Fruit fly (Drosophila melanogaster) whole organism, adult: ENCODE results near the gene Vps45.

Experiments
- CG11617 ChIP-seq: fragments of 200-800 bp; sonication (Bioruptor generic); optimal IDR thresholded peaks from 2 replicates; lab custom pipeline; 2017; ENCODE audit warnings: mild to moderate bottlenecking, missing biosample characterization, missing genetic modification reagents, missing genetic modification characterization
- CG12768 ChIP-seq: fragments of 200-800 bp; sonication (Bioruptor generic); optimal IDR thresholded peaks from 2 replicates; lab custom pipeline; 2017; ENCODE audit warnings: missing biosample characterization, missing genetic modification characterization, mild to moderate bottlenecking, moderate library complexity, missing genetic modification reagents
- CG14711 ChIP-seq: fragments of 200-800 bp; sonication (Bioruptor generic); optimal IDR thresholded peaks from 2 replicates; lab custom pipeline; 2018; ENCODE audit warnings: missing biosample characterization, mild to moderate bottlenecking, missing genetic modification characterization, moderate library complexity
- CG1620 ChIP-seq: fragments of 200-800 bp; sonication (Bioruptor generic); optimal IDR thresholded peaks from 2 replicates; lab custom pipeline; 2016; ENCODE audit warnings: missing biosample characterization, missing genetic modification characterization
- CG33017 ChIP-seq: fragments of 200-800 bp; sonication (Bioruptor generic); optimal IDR thresholded peaks from 2 replicates; lab custom pipeline; 2018; ENCODE audit warnings: missing biosample characterization, mild to moderate bottlenecking, missing genetic modification characterization, moderate library complexity
- CG5204 ChIP-seq: fragments of 200-800 bp; sonication (Bioruptor generic); optimal IDR thresholded peaks from 2 replicates; lab custom pipeline; 2016; ENCODE audit warnings: missing biosample characterization, missing genetic modification characterization
- CG7045 ChIP-seq: fragments of 200-800 bp; sonication (Bioruptor generic); optimal IDR thresholded peaks from 2 replicates; lab custom pipeline; 2017; ENCODE audit warnings: missing biosample characterization, mild to moderate bottlenecking, missing genetic modification characterization
- CG7101 ChIP-seq: fragments of 200-800 bp; sonication (Bioruptor generic); optimal IDR thresholded peaks from 2 replicates; lab custom pipeline; 2018; ENCODE audit warnings: missing biosample characterization, mild to moderate bottlenecking, missing genetic modification characterization, moderate library complexity
- Clk ChIP-seq: fragments of 200-800 bp; sonication (Bioruptor generic); optimal IDR thresholded peaks from 2 replicates; lab custom pipeline; 2017; ENCODE audit warnings: missing biosample characterization, missing genetic modification characterization
- Crg-1 ChIP-seq: fragments of 200-800 bp; sonication (Bioruptor generic); optimal IDR thresholded peaks from 2 replicates; lab custom pipeline; 2016; ENCODE audit warnings: missing biosample characterization, missing genetic modification characterization
- Hr96 ChIP-seq: fragments of 200-800 bp; sonication (Bioruptor generic); optimal IDR thresholded peaks from 2 replicates; lab custom pipeline; 2016; ENCODE audit warnings: missing biosample characterization, missing genetic modification characterization
- Mnt ChIP-seq: fragments of 200-800 bp; sonication (Bioruptor generic); optimal IDR thresholded peaks from 2 replicates; lab custom pipeline; 2016; ENCODE audit warnings: missing biosample characterization, mild to moderate bottlenecking, missing genetic modification characterization
- bab1 ChIP-seq: fragments of 200-800 bp; sonication (Bioruptor generic); optimal IDR thresholded peaks from 3 replicates; lab custom pipeline; 2019; ENCODE audit warnings: missing biosample characterization, mild to moderate bottlenecking, missing genetic modification characterization, moderate library complexity
- cic ChIP-seq: fragments of 200-800 bp; sonication (Bioruptor generic); optimal IDR thresholded peaks from 2 replicates; lab custom pipeline; 2017; ENCODE audit warnings: missing biosample characterization, mild to moderate bottlenecking, missing genetic modification characterization, moderate library complexity
- cnc ChIP-seq, 2 experiments: fragments of >200 bp; optimal IDR thresholded peaks; 2 replicates each; lab custom pipeline; 2017
- kay ChIP-seq: fragments of 200-800 bp; sonication (Bioruptor generic); peaks from one replicate; lab custom pipeline; 2016; ENCODE audit warnings: missing biosample characterization, missing genetic modification characterization, borderline replicate concordance
- ovo ChIP-seq: fragments of 200-800 bp; sonication (Bioruptor generic); optimal IDR thresholded peaks from 2 replicates; lab custom pipeline; 2016; ENCODE audit warnings: missing biosample characterization, missing genetic modification characterization
- pad ChIP-seq: fragments of 200-800 bp; sonication (Bioruptor generic); optimal IDR thresholded peaks from 3 replicates; lab custom pipeline; 2017; ENCODE audit warnings: missing biosample characterization, missing genetic modification characterization, mild to moderate bottlenecking, moderate library complexity, missing genetic modification reagents
- tj ChIP-seq: fragments of 200-800 bp; sonication (Bioruptor generic); optimal IDR thresholded peaks from 3 replicates; lab custom pipeline; 2017; ENCODE audit warnings: missing biosample characterization, mild to moderate bottlenecking, missing genetic modification characterization, moderate library complexity
- toe ChIP-seq: fragments of 200-800 bp; sonication (Bioruptor generic); optimal IDR thresholded peaks from 2 replicates; lab custom pipeline; 2016; ENCODE audit warnings: missing biosample characterization, missing genetic modification characterization

Gene Vps45

dm6 chr3R:9596615-9597014 is 32.9 kb downstream of the Vps45 start:
- no peak for TF ChIP-seq CG14711 (tag; lab: Kevin White, UChicago)
- TF ChIP-seq bab1 (GFP tag; lab: Kevin White, UChicago): no peak
- TF ChIP-seq CG5204 (GFP tag; lab: Kevin White, UChicago): no peak
- TF ChIP-seq CG33017 (tag; lab: Kevin White, UChicago): no peak
- no peak for TF ChIP-seq toe
- no peak for TF ChIP-seq tj
- no peak for TF ChIP-seq ovo (GFP tag; lab: Kevin White, UChicago)
- no peak for TF ChIP-seq CG11617 (GFP tag; lab: Kevin White, UChicago)
- TF ChIP-seq CG7101 (tag; lab: Kevin White, UChicago): no peak
- no peak for TF ChIP-seq CG1620
- no peak for TF ChIP-seq pad (GFP tag; lab: Kevin White, UChicago)
- no peak for TF ChIP-seq Crg-1 (GFP tag; lab: Kevin White, UChicago)
- no peak for TF ChIP-seq cnc (optimal IDR thresholded peaks at IDR 0.05; lab: Kevin White, UChicago)
- TF ChIP-seq Hr96 (GFP tag; lab: Kevin White, UChicago): no peak
- no peak for TF ChIP-seq cic (GFP tag; lab: Kevin White, UChicago)
- no peak for TF ChIP-seq kay (GFP tag; lab: Kevin White, UChicago)

DNA sequence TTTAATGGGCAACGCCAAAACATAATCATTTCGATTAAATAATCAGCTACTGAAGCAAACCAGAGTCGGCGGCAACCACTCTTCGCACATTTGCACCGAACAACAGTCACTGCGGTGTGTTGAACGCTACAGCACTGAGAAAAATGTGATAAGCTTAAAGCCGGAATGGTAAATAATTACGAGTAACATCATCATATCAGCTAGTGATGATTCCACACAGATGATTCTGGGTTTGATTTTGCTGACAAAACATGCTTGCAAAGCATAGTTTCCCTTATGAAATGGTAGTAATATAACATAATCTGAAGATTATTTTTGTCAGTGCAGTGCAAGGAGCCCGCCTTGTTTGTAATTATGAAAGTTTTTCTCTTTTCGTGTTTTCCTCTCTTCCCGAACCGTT is 34.4 kb downstream of the Vps45 start:
- TF ChIP-seq kay (GFP tag; lab: Kevin White, UChicago) (no peak), CG1620 (no peak), Clk (GFP tag; lab: Kevin White, UChicago) (no peak), Hr96 (GFP tag; lab: Kevin White, UChicago) (no peak), toe (no peak), tj (no peak), Mnt (no peak), CG12768 (GFP tag; lab: Kevin White, UChicago) (no peak), cnc (optimal IDR thresholded peaks at IDR 0.05; lab: Kevin White, UChicago) (no peak), pad (GFP tag; lab: Kevin White, UChicago) (no peak), CG11617 (GFP tag; lab: Kevin White, UChicago) (no peak), bab1 (GFP tag; lab: Kevin White, UChicago) (no peak), CG5204 (GFP tag; lab: Kevin White, UChicago) (no peak), ovo (GFP tag; lab: Kevin White, UChicago) (no peak)

DNA sequence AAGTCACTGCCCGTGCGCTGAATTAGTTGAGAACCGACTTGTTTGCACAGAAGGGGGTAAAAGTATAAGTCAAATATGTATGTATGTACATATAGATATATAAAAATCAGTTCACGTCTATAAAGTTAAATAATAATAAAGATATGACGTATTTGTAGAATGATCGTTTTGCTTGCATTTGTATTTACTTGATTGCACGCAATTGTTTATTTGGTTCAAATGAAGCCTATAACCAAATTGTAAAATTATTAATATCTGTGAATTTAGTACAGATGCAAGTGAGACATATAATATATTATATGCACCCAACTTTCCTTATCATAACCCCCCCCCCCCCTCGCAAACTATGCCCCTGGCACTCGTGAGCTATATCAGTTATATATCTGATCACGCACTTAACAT is 36.8 kb downstream of the Vps45 start:
- TF ChIP-seq toe (peak; percentile 49), Hr96 (GFP tag; lab: Kevin White, UChicago) (no peak), pad (GFP tag; lab: Kevin White, UChicago) (peak; percentile 56), CG14711 (tag; lab: Kevin White, UChicago) (peak; percentile 44), CG7101 (tag; lab: Kevin White, UChicago) (peak; percentile 77), CG33017 (tag; lab: Kevin White, UChicago) (peak; percentile 82), CG1620 (peak; percentile 6), cic (GFP tag; lab: Kevin White, UChicago) (peak; percentile 90), Clk (GFP tag; lab: Kevin White, UChicago) (peak; percentile 58), CG12768 (GFP tag; lab: Kevin White, UChicago) (peak; percentile 83), bab1 (GFP tag; lab: Kevin White, UChicago) (peak; percentile 37), ovo (GFP tag; lab: Kevin White, UChicago) (peak; percentile 54), tj (peak; percentile 40), cnc (optimal IDR thresholded peaks at IDR 0.05; lab: Kevin White, UChicago) (no peak), Crg-1 (GFP tag; lab: Kevin White, UChicago) (peak; percentile 60), kay (GFP tag; lab: Kevin White, UChicago) (peak; percentile 81), CG5204 (GFP tag; lab: Kevin White, UChicago) (no peak), CG7045 (GFP tag; lab: Kevin White, UChicago) (peak; percentile 90), CG11617 (GFP tag; lab: Kevin White, UChicago) (peak; percentile 82), Mnt (peak; percentile 44)

- no peak for TF ChIP-seq CG1620
- TF ChIP-seq kay (GFP tag; lab: Kevin White, UChicago): peak; percentile 12
- TF ChIP-seq CG12768 (GFP tag; lab: Kevin White, UChicago): peak; percentile 10
- no peak for TF ChIP-seq Mnt
- no peak for TF ChIP-seq Clk (GFP tag; lab: Kevin White, UChicago)
- no peak for TF ChIP-seq CG7101 (tag; lab: Kevin White, UChicago)
- TF ChIP-seq bab1 (GFP tag; lab: Kevin White, UChicago): no peak
- TF ChIP-seq CG5204 (GFP tag; lab: Kevin White, UChicago): no peak
- no peak for TF ChIP-seq CG7045 (GFP tag; lab: Kevin White, UChicago)
- no peak for TF ChIP-seq CG33017 (tag; lab: Kevin White, UChicago)
- no peak for TF ChIP-seq Crg-1 (GFP tag; lab: Kevin White, UChicago)
- TF ChIP-seq cic (GFP tag; lab: Kevin White, UChicago): peak; percentile 36
- peak; percentile 33 for TF ChIP-seq tj
- TF ChIP-seq cnc (optimal IDR thresholded peaks at IDR 0.05; lab: Kevin White, UChicago): no peak
- TF ChIP-seq Hr96 (GFP tag; lab: Kevin White, UChicago): no peak
- no peak for TF ChIP-seq toe
- TF ChIP-seq ovo (GFP tag; lab: Kevin White, UChicago): peak; percentile 15
- TF ChIP-seq pad (GFP tag; lab: Kevin White, UChicago): no peak
- TF ChIP-seq CG11617 (GFP tag; lab: Kevin White, UChicago): no peak
- TF ChIP-seq CG14711 (tag; lab: Kevin White, UChicago): no peak
Measured at dm6 chr3R:9601949-9602348, 38.2 kb downstream of the Vps45 start.

DNA sequence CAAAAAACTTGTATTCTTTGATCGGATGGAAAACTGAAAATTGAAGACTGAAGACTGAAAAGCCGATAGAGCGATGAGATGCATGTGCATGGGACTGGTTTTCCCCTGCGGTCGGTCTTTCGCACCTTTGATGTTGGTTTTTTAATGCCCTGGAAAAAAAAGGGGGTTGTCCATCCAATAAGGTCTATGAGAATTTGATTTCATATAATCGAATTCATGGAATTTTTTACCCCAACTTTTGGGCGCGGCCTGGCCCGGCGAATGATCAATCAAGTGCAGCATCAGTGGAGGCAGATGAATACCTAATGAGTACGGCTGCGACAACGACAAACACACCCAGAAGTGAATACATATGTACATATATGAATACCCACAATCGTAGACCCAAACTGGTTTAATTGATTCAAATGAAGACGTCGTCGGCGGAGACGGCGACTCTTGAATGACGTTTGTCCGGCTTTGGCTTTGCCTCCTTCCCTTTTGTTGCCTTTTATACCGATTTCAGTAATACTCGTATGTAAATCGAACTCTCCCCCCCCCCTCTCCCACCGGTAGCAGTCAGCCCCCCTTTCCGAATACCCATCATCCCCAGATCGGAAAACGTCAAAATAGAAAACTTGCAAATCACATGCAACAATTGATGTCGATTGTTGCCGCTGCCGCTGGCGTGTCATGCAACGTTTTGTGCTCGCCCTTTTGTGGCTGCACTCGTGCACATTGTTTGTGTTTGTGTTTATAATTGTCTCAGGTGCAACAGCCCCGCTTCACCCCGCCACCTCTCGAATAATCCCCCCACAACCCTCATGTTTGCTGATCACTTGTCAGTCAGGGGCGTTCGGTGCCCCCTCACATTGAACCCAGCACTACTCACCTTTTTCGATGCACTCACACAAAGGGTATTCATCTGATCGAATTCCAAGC is 39.6 kb downstream of the Vps45 start:
- TF ChIP-seq Clk (GFP tag; lab: Kevin White, UChicago): no peak
- TF ChIP-seq toe: no peak
- TF ChIP-seq Mnt: no peak
- no peak for TF ChIP-seq ovo (GFP tag; lab: Kevin White, UChicago)
- no peak for TF ChIP-seq pad (GFP tag; lab: Kevin White, UChicago)
- TF ChIP-seq kay (GFP tag; lab: Kevin White, UChicago): no peak
- no peak for TF ChIP-seq CG12768 (GFP tag; lab: Kevin White, UChicago)
- TF ChIP-seq CG7101 (tag; lab: Kevin White, UChicago): no peak
- no peak for TF ChIP-seq CG1620
